Worm (Caenorhabditis elegans): ENCODE data around the gene T01H10.11.

DNA sequence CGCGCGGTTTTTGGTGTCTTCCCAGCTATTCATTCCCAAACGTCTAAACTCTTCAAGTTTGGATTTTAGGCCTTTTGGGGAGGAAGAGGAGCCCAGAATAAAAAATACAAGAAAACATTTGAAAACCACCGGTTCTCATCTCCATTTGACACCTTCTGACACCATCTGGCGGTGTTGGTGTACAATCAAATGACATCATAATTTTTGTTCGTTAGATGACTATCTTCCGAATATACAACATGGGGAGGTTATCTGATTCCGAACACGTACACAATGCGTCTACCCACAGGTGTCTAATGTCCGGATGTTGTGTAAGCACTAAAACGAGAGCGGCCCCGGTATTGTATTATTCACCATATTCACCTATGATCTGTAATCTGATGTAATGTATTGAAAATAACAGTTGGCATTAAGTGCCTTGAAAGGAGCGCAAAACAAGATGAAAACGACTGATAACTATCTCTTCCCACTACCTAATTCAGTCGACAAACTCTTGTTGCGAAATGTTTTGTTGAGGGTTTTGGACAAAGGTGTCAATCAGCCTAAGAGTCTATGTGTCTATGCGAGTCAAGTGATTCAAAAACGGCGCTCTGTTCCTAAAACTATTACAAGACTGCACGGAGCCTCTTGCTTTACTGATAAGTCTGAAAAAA, 49.4 kb downstream of the T01H10.11 start:
- TF ChIP-seq dve-1 (tag; optimal IDR thresholded peaks at IDR 0.05) (no peak), mec-3 (tag; optimal IDR thresholded peaks at IDR 0.05; ENCODE audit: borderline replicate concordance) (no peak), unc-86 (tag; optimal IDR thresholded peaks at IDR 0.05) (no peak), gmeb-2 (tag; optimal IDR thresholded peaks at IDR 0.05) (no peak)

Data from whole organism, late embryonic.